Worm (Caenorhabditis elegans): Measurements from ENCODE around the gene mod-1.

- TF ChIP-seq pha-4 (GFP tag; IDR thresholded peaks at IDR 0.05) (no peak), pha-4 (tag; optimal IDR thresholded peaks at IDR 0.05) (no peak), spr-1 (tag; optimal IDR thresholded peaks at IDR 0.05) (no peak), nhr-77 (tag; optimal IDR thresholded peaks at IDR 0.05) (no peak)
Measured at ce11 chrV:8935104-8935503, 21.3 kb upstream of the mod-1 start.
